Worm (Caenorhabditis elegans) whole organism, L1 larva: ENCODE data around the gene F47E1.4.

Source experiments
- C04F5.9 ChIP-seq: sonication (generic microtip); optimal IDR thresholded peaks from 2 replicates; lab custom pipeline; 2016; ENCODE audit warnings: missing genetic modification characterization, missing compliant biosample characterization
- F16B12.6 ChIP-seq: fragments of 150-350 bp; optimal IDR thresholded peaks from 2 replicates; lab custom pipeline; 2014; ENCODE audit warnings: missing biosample characterization, missing genetic modification characterization
- ama-1 ChIP-seq: fragments of 150-350 bp; optimal IDR thresholded peaks from 2 replicates; lab custom pipeline; 2014
- ceh-82 ChIP-seq, 3 experiments: fragments of 150-350 bp in 1 of 3; sonication (generic microtip) in 2 of 3; optimal IDR thresholded peaks; 2 replicates each; lab custom pipeline; 2014 to 2017; ENCODE audit warnings: missing biosample characterization in 3 of 3, missing genetic modification characterization in 3 of 3
- lin-13 ChIP-seq: fragments of 150-350 bp; optimal IDR thresholded peaks from 2 replicates; lab custom pipeline; 2014; ENCODE audit warnings: missing biosample characterization, missing genetic modification reagents, missing genetic modification characterization
- lsy-2 ChIP-seq, 2 experiments: fragments of 150-350 bp; optimal IDR thresholded peaks; 2 replicates each; lab custom pipeline; 2014; ENCODE audit warnings: missing biosample characterization in 2 of 2, missing genetic modification characterization in 2 of 2
- nhr-77 ChIP-seq: fragments of 150-350 bp; optimal IDR thresholded peaks from 2 replicates; lab custom pipeline; 2014; ENCODE audit warnings: missing biosample characterization, missing genetic modification characterization
- swsn-7 ChIP-seq: sonication (generic microtip); optimal IDR thresholded peaks from 2 replicates; lab custom pipeline; 2016; ENCODE audit warnings: missing genetic modification characterization, missing compliant biosample characterization
- tlp-1 ChIP-seq: fragments of 150-350 bp; optimal IDR thresholded peaks from 2 replicates; lab custom pipeline; 2014; ENCODE audit warnings: missing biosample characterization, missing genetic modification characterization
- vab-15 ChIP-seq: sonication (generic microtip); optimal IDR thresholded peaks from 2 replicates; lab custom pipeline; 2017; ENCODE audit warnings: missing genotype, mild to moderate bottlenecking, missing genetic modification characterization, missing compliant biosample characterization

DNA sequence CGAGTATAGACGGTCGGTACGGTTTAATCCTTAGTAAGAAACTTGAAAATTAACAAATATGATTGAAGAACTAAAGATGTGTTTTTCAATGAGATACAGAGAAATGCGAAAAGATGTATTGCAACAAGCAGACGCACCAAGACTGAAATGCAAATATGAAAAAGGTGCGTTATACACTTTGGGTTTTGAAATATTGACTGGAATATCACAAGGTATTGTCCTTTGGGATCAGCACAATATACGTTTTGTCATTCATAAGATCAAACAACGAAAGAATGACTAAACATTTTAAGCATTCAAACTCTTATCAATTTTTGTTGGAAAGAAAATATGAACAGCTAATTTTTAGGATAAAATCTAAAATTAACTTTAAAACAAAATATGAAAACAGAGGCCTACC is 39.8 kb upstream of the F47E1.4 start, which contains the start of gene T25B6.6:
- TF ChIP-seq vab-15 (tag; lab: Kevin White, UChicago) (no peak), C04F5.9 (tag; lab: Kevin White, UChicago) (no peak), ama-1 (lab: Kevin White, UChicago) (no peak), ceh-82 (tag; optimal IDR thresholded peaks at IDR 0.05; lab: Kevin White, UChicago) (no peak), swsn-7 (tag; lab: Kevin White, UChicago) (no peak), nhr-77 (no peak), lsy-2 (tag; optimal IDR thresholded peaks at IDR 0.05; lab: Kevin White, UChicago) (no peak), tlp-1 (tag; lab: Kevin White, UChicago) (no peak), lin-13 (GFP tag; lab: Kevin White, UChicago) (no peak), F16B12.6 (no peak)
